Worm (Caenorhabditis elegans) whole organism, young adult: Measurements from ENCODE around the gene nhr-187.

Experiments used
- C17E4.6 ChIP-seq: fragments of 200-800 bp; sonication (Bioruptor generic); IDR thresholded peaks from 2 replicates; pipeline ENCODE4 v1.3.6; 2022; ENCODE audit warnings: missing genetic modification reagents, missing genetic modification characterization, missing compliant biosample characterization
- F10E7.11 ChIP-seq: sonication (generic microtip); optimal IDR thresholded peaks from 2 replicates; lab custom pipeline; 2017; ENCODE audit warnings: mild to moderate bottlenecking, missing genetic modification characterization, moderate library complexity, missing compliant biosample characterization
- F33H1.4 ChIP-seq: fragments of 200-800 bp; sonication (Bioruptor generic); IDR thresholded peaks from 2 replicates; pipeline ENCODE4 v1.3.6; 2022; ENCODE audit warnings: missing genetic modification reagents, missing genetic modification characterization, missing compliant biosample characterization
- F57A8.1 ChIP-seq: fragments of 200-800 bp; sonication (Bioruptor generic); optimal IDR thresholded peaks from 2 replicates; lab custom pipeline; 2018; ENCODE audit warnings: mild to moderate bottlenecking, missing genetic modification characterization, moderate library complexity, missing compliant biosample characterization
- K11D2.4 ChIP-seq: fragments of 200-800 bp; sonication (Bioruptor generic); IDR thresholded peaks from 2 replicates; pipeline ENCODE4 v1.3.6; 2022; ENCODE audit warnings: missing genetic modification reagents, missing genetic modification characterization, missing compliant biosample characterization
- T26A5.8 ChIP-seq: sonication (generic microtip); optimal IDR thresholded peaks from 2 replicates; lab custom pipeline; 2016; ENCODE audit warnings: missing genetic modification characterization, missing compliant biosample characterization
- Y53G8AR.9 ChIP-seq: fragments of 200-800 bp; sonication (Bioruptor generic); conservative IDR thresholded peaks from 2 replicates; pipeline ENCODE4 v1.3.6; 2022; ENCODE audit warnings: missing genetic modification reagents, missing genetic modification characterization, missing compliant biosample characterization
- Y67H2A.10 ChIP-seq: fragments of 200-800 bp; sonication (Bioruptor generic); conservative IDR thresholded peaks from 2 replicates; pipeline ENCODE4 v1.3.6; 2022; ENCODE audit warnings: missing genetic modification reagents, missing genetic modification characterization, missing compliant biosample characterization
- Y79H2A.3 ChIP-seq: fragments of 200-800 bp; sonication (Bioruptor generic); conservative IDR thresholded peaks from 2 replicates; pipeline ENCODE4 v1.3.6; 2022; ENCODE audit warnings: missing genetic modification reagents, missing genetic modification characterization, missing compliant biosample characterization
- Y95B8A.8 ChIP-seq: fragments of 200-800 bp; sonication (Bioruptor generic); IDR thresholded peaks from 2 replicates; pipeline ENCODE4 v1.3.6; 2022; ENCODE audit warnings: missing genetic modification reagents, missing genetic modification characterization, missing compliant biosample characterization
- aptf-2 ChIP-seq: fragments of 200-800 bp; sonication (Bioruptor generic); conservative IDR thresholded peaks from 2 replicates; pipeline ENCODE4 v1.3.6; 2022; ENCODE audit warnings: missing genetic modification reagents, missing genetic modification characterization, missing compliant biosample characterization
- aptf-3 ChIP-seq: fragments of 200-800 bp; sonication (Bioruptor generic); IDR thresholded peaks from 2 replicates; pipeline ENCODE4 v1.3.6; 2022; ENCODE audit warnings: missing genetic modification characterization, missing compliant biosample characterization
- bed-2 ChIP-seq: fragments of 200-800 bp; sonication (Bioruptor generic); IDR thresholded peaks from 2 replicates; pipeline ENCODE4 v1.3.6; 2022; ENCODE audit warnings: missing genetic modification reagents, missing genetic modification characterization, missing compliant biosample characterization
- ccch-3 ChIP-seq: fragments of 200-800 bp; sonication (Bioruptor generic); optimal IDR thresholded peaks from 2 replicates; lab custom pipeline; 2018; ENCODE audit warnings: mild to moderate bottlenecking, missing genetic modification characterization, missing compliant biosample characterization
- ceh-100 ChIP-seq: fragments of 200-800 bp; sonication (Bioruptor generic); IDR thresholded peaks from 2 replicates; pipeline ENCODE4 v1.3.6; 2022; ENCODE audit warnings: missing genetic modification reagents, missing genetic modification characterization, missing compliant biosample characterization
- ceh-91 ChIP-seq: fragments of 200-800 bp; sonication (Bioruptor generic); IDR thresholded peaks from 2 replicates; pipeline ENCODE4 v1.3.6; 2022; ENCODE audit warnings: missing genetic modification reagents, missing genetic modification characterization, missing compliant biosample characterization
- chd-7 ChIP-seq: sonication (generic microtip); optimal IDR thresholded peaks from 2 replicates; lab custom pipeline; 2016; ENCODE audit warnings: mild to moderate bottlenecking, missing genetic modification characterization, moderate library complexity, missing compliant biosample characterization
- dpl-1 ChIP-seq: fragments of 150-350 bp; optimal IDR thresholded peaks from 2 replicates; lab custom pipeline; 2014; ENCODE audit warnings: missing biosample characterization, missing genetic modification reagents, missing genetic modification characterization
- efl-1 ChIP-seq: fragments of 150-350 bp; optimal IDR thresholded peaks from 2 replicates; lab custom pipeline; 2014; ENCODE audit warnings: missing biosample characterization, missing genetic modification reagents, missing genetic modification characterization
- egl-44 ChIP-seq: fragments of 200-800 bp; sonication (Bioruptor generic); IDR thresholded peaks from 2 replicates; pipeline ENCODE4 v1.3.6; 2022; ENCODE audit warnings: missing genetic modification reagents, missing genetic modification characterization, missing compliant biosample characterization
- ekl-4 ChIP-seq: fragments of 200-800 bp; sonication (Bioruptor generic); IDR thresholded peaks from 2 replicates; pipeline ENCODE4 v1.3.6; 2022; ENCODE audit warnings: missing genetic modification reagents, missing genetic modification characterization, missing compliant biosample characterization
- ets-4 ChIP-seq: fragments of 200-800 bp; sonication (Bioruptor generic); optimal IDR thresholded peaks from 2 replicates; lab custom pipeline; 2018; ENCODE audit warnings: mild to moderate bottlenecking, missing genetic modification characterization, missing compliant biosample characterization
- gei-17 ChIP-seq: fragments of 200-800 bp; sonication (Bioruptor generic); optimal IDR thresholded peaks from 2 replicates; lab custom pipeline; 2018; ENCODE audit warnings: mild to moderate bottlenecking, missing genetic modification characterization, missing compliant biosample characterization
- hlh-26 ChIP-seq: fragments of 200-800 bp; sonication (Bioruptor generic); conservative IDR thresholded peaks from 2 replicates; pipeline ENCODE4 v1.3.6; 2022; ENCODE audit warnings: missing genetic modification reagents, missing genetic modification characterization, missing compliant biosample characterization
- hrde-1 ChIP-seq: sonication (generic microtip); optimal IDR thresholded peaks from 2 replicates; lab custom pipeline; 2016; ENCODE audit warnings: missing genetic modification characterization, mild to moderate bottlenecking, missing compliant biosample characterization, moderate library complexity, missing genotype, missing genetic modification reagents, borderline replicate concordance
- let-607 ChIP-seq, 2 experiments: fragments of 200-800 bp in 1 of 2; sonication (Bioruptor generic) in 1 of 2; sonication (generic microtip) in 1 of 2; optimal IDR thresholded peaks; 2 replicates each; lab custom pipeline; 2016 to 2018; ENCODE audit warnings: mild to moderate bottlenecking in 2 of 2, missing compliant biosample characterization in 2 of 2, missing genetic modification characterization in 2 of 2, moderate library complexity in 2 of 2, missing genotype in 1 of 2
- lir-1 ChIP-seq: fragments of 200-800 bp; sonication (Bioruptor generic); conservative IDR thresholded peaks from 2 replicates; pipeline ENCODE4 v1.3.6; 2022; ENCODE audit warnings: missing genetic modification reagents, missing genetic modification characterization, missing compliant biosample characterization
- lsy-27 ChIP-seq: sonication (generic microtip); optimal IDR thresholded peaks from 2 replicates; lab custom pipeline; 2017; ENCODE audit warnings: missing genetic modification characterization, mild to moderate bottlenecking, missing compliant biosample characterization, antibody characterized with exemption, missing genotype, borderline replicate concordance; ENCODE audit not compliant: insufficient read depth
- madf-3 ChIP-seq: fragments of 200-800 bp; sonication (Bioruptor generic); IDR thresholded peaks from 2 replicates; pipeline ENCODE4 v1.3.6; 2022; ENCODE audit warnings: missing genetic modification reagents, missing genetic modification characterization, missing compliant biosample characterization
- madf-8 ChIP-seq: fragments of 200-800 bp; sonication (Bioruptor generic); conservative IDR thresholded peaks from 2 replicates; pipeline ENCODE4 v1.3.6; 2022; ENCODE audit warnings: missing genetic modification reagents, missing genetic modification characterization, missing compliant biosample characterization
- mcd-1 ChIP-seq: fragments of 200-800 bp; sonication (Bioruptor generic); IDR thresholded peaks from 2 replicates; pipeline ENCODE4 v1.3.6; 2022; ENCODE audit warnings: missing genetic modification reagents, missing genetic modification characterization, missing compliant biosample characterization
- nfyb-1 ChIP-seq: fragments of 200-800 bp; sonication (Bioruptor generic); IDR thresholded peaks from 2 replicates; pipeline ENCODE4 v1.3.6; 2022; ENCODE audit warnings: missing genetic modification reagents, missing genetic modification characterization, missing compliant biosample characterization
- nhr-179 ChIP-seq: sonication (generic microtip); optimal IDR thresholded peaks from 2 replicates; lab custom pipeline; 2016; ENCODE audit warnings: mild to moderate bottlenecking, missing genetic modification characterization, missing compliant biosample characterization
- nhr-80 ChIP-seq: sonication (generic microtip); optimal IDR thresholded peaks from 2 replicates; lab custom pipeline; 2016; ENCODE audit warnings: missing genetic modification characterization, missing compliant biosample characterization
- pha-4 ChIP-seq: fragments of 150-350 bp; sonication (generic microtip); optimal IDR thresholded peaks from 2 replicates; lab custom pipeline; 2014; ENCODE audit warnings: missing biosample characterization, missing genetic modification reagents, missing genetic modification characterization
- sdz-38 ChIP-seq: sonication (generic microtip); optimal IDR thresholded peaks from 2 replicates; lab custom pipeline; 2016; ENCODE audit warnings: missing genotype, missing genetic modification characterization, missing compliant biosample characterization
- sea-2 ChIP-seq: fragments of 200-800 bp; sonication (Bioruptor generic); IDR thresholded peaks from 2 replicates; pipeline ENCODE4 v1.3.6; 2022; ENCODE audit warnings: missing genetic modification characterization, missing compliant biosample characterization
- snpc-1.3 ChIP-seq: sonication (generic microtip); optimal IDR thresholded peaks from 2 replicates; lab custom pipeline; 2017; ENCODE audit warnings: missing genetic modification characterization, mild to moderate bottlenecking, missing compliant biosample characterization, antibody characterized with exemption, moderate library complexity, missing genotype, missing genetic modification reagents; ENCODE audit not compliant: insufficient read depth
- sptf-2 ChIP-seq: fragments of 200-800 bp; sonication (Bioruptor generic); optimal IDR thresholded peaks from 2 replicates; lab custom pipeline; 2018; ENCODE audit warnings: mild to moderate bottlenecking, missing genetic modification characterization, missing compliant biosample characterization
- tbx-9 ChIP-seq: sonication (generic microtip); optimal IDR thresholded peaks from 2 replicates; lab custom pipeline; 2016; ENCODE audit warnings: borderline replicate concordance, missing genetic modification characterization, inconsistent platforms, missing compliant biosample characterization
- xnd-1 ChIP-seq: sonication (generic microtip); optimal IDR thresholded peaks from 2 replicates; lab custom pipeline; 2016; ENCODE audit warnings: missing genotype, missing genetic modification reagents, missing genetic modification characterization, missing compliant biosample characterization
- ztf-3 ChIP-seq: fragments of 200-800 bp; sonication (Bioruptor generic); optimal IDR thresholded peaks from 2 replicates; lab custom pipeline; 2018; ENCODE audit warnings: mild to moderate bottlenecking, missing genetic modification characterization, missing compliant biosample characterization

nhr-187 gene

DNA sequence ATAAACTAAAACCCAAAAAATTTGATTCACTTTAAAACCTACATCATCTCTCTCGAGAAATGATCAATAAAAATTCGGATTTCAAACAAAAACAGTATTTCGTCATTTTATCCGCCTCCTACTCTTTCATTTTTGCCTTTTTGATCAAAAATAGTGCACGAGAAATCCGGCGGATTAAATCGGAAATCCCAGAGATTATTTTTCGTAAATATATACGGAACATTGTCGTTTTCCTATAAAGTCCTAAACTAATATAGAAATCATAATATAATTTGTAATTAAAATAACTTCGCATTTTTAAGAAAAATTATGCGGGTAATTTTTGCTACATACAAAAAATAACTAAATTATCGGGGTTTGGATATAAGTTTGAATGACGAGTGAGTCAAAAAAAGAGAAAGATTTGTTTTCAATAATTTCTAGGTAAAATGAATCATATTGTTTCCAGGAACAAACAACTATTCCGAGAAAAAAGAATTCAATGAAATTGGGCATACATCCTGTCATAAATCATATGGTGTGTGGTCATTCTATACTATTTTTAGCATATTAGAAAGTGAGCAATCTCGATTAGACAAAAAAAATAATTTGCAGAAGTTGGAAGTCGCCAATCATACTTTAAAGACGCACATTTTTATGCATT lies 11.5 kb upstream of the nhr-187 start, which contains the start of gene nhr-158:
nhr-158 (minus strand) TSS at position 51 of the 643 bp plus-strand sequence.
- no peak for TF ChIP-seq hlh-26
- no peak for TF ChIP-seq ceh-100 (GFP tag; lab: Robert Waterston, UW)
- TF ChIP-seq F57A8.1, result no peak
- no peak for TF ChIP-seq egl-44 (GFP tag; lab: Robert Waterston, UW)
- TF ChIP-seq ets-4, result no peak
- no peak for TF ChIP-seq ztf-3 (GFP tag; lab: Kevin White, UChicago)
- no peak for TF ChIP-seq let-607 (tag; optimal IDR thresholded peaks at IDR 0.05; lab: Kevin White, UChicago)

DNA sequence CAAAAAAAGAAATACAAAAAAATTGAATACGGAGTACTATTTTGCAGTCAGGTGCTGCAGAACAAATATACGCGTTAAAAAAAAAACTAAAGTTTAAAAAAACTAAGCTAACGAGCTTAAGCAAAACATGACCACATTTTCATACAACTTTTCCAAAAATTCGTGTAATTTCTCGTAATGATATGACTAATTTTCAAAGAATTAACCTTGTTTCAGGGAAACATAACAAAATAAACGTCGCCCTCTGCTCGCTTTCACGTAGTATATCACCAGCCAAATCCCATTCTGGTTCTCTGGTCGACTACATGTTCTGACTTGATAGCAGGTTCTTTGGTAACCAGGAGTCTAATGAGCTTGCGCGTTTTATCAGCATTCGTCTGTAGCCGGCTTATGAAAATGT lies 7.6 kb upstream of the nhr-187 start:
- TF ChIP-seq madf-3 (no peak), ekl-4 (GFP tag; lab: Robert Waterston, UW) (no peak), hrde-1 (no peak), Y53G8AR.9 (GFP tag; lab: Robert Waterston, UW) (no peak), mcd-1 (GFP tag; lab: Robert Waterston, UW) (no peak), T26A5.8 (tag; lab: Kevin White, UChicago) (no peak), ets-4 (no peak)

DNA sequence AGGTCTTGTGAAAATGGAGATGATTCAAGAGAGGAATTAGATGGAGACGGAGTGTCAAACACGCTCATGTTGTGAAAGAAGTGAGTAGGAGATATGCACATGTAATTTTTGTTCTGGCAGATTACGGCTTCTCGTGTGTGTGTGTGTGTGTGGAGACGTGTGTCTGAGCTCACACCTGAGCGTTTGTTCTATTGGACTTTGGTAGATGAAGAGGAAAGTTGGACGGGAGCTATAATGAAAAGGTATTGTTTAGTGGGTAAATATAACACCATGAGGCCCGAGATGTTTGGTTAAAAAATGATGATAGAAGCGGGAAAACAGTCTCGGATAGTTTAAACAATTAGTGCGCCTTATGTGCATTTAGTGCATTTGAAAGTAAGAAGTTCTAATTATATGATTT lies 6.2 kb upstream of the nhr-187 start, which contains the start of gene nhr-157:
nhr-157 (minus strand) TSS at position 101 of the 400 bp plus-strand sequence.
- TF ChIP-seq F57A8.1 (no peak), Y79H2A.3 (no peak), C17E4.6 (GFP tag; lab: Robert Waterston, UW) (no peak), sea-2 (GFP tag; lab: Robert Waterston, UW) (no peak), xnd-1 (tag; lab: Kevin White, UChicago) (no peak), ccch-3 (no peak), tbx-9 (tag; lab: Kevin White, UChicago) (no peak), bed-2 (GFP tag; lab: Robert Waterston, UW) (no peak), ekl-4 (GFP tag; lab: Robert Waterston, UW) (no peak), nhr-179 (no peak), ztf-3 (GFP tag; lab: Kevin White, UChicago) (no peak), aptf-3 (GFP tag; lab: Robert Waterston, UW) (no peak), dpl-1 (GFP tag; lab: Kevin White, UChicago) (no peak), madf-8 (no peak), efl-1 (no peak), pha-4 (tag; lab: Kevin White, UChicago) (no peak), lsy-27 (no peak), ceh-91 (GFP tag; lab: Robert Waterston, UW) (no peak), gei-17 (no peak)

DNA sequence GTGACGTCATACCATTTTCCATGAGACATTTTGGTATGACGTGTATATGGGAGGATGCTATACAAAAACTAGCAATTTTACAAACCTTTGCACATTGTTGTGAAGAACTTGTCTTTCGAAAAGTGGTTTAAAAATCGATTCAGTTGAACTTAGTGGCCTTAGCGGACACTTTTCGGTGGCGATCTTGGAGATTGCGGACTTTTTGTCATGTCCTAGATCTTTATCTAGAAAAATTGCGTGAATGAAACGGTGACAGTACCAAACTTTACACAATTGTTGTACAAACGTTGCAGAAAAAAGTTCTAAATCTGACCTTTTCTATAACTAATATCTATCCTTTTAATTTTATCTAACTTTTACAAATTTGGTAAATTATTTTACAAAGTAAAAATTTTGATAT lies 2.5 kb upstream of the nhr-187 start:
- TF ChIP-seq hrde-1 (no peak), chd-7 (tag; lab: Kevin White, UChicago) (no peak), F33H1.4 (GFP tag; lab: Robert Waterston, UW) (no peak), K11D2.4 (GFP tag; lab: Robert Waterston, UW) (no peak), snpc-1.3 (tag; lab: Kevin White, UChicago) (no peak), Y67H2A.10 (GFP tag; lab: Robert Waterston, UW) (no peak), ccch-3 (no peak), sptf-2 (GFP tag; lab: Kevin White, UChicago) (no peak), nfyb-1 (GFP tag; lab: Robert Waterston, UW) (no peak), lir-1 (GFP tag; lab: Robert Waterston, UW) (no peak), nhr-80 (no peak), ceh-100 (GFP tag; lab: Robert Waterston, UW) (no peak), F10E7.11 (tag; lab: Kevin White, UChicago) (no peak), aptf-3 (GFP tag; lab: Robert Waterston, UW) (no peak), aptf-2 (GFP tag; lab: Robert Waterston, UW) (no peak), Y95B8A.8 (GFP tag; lab: Robert Waterston, UW) (no peak), sdz-38 (tag; lab: Kevin White, UChicago) (no peak)
